Fruit fly (Drosophila melanogaster) whole organism, embryonic: ENCODE measurements around the gene Surf1.

Source experiments
- Ada2b ChIP-seq: fragments of 200-800 bp; sonication (Bioruptor generic); IDR thresholded peaks from 2 replicates; pipeline ENCODE4 v1.3.6; 2022; ENCODE audit warnings: missing biosample characterization, missing genetic modification characterization
- BtbVII ChIP-seq: fragments of 200-800 bp; sonication (Bioruptor generic); optimal IDR thresholded peaks from 3 replicates; lab custom pipeline; 2017; ENCODE audit warnings: missing biosample characterization, mild to moderate bottlenecking, missing genetic modification characterization
- CG10321 ChIP-seq: fragments of 200-800 bp; sonication (Bioruptor generic); IDR thresholded peaks from 2 replicates; pipeline ENCODE4 v1.3.6; 2022; ENCODE audit warnings: missing biosample characterization, missing genetic modification characterization
- CG12659 ChIP-seq: fragments of 200-800 bp; sonication (Bioruptor generic); optimal IDR thresholded peaks from 3 replicates; lab custom pipeline; 2017; ENCODE audit warnings: mild to moderate bottlenecking, missing biosample characterization, missing genetic modification reagents, missing genetic modification characterization
- CG13296 ChIP-seq: fragments of 200-800 bp; sonication (Bioruptor generic); optimal IDR thresholded peaks from 3 replicates; lab custom pipeline; 2018; ENCODE audit warnings: missing biosample characterization, mild to moderate bottlenecking, missing genetic modification characterization
- CG15479 ChIP-seq: fragments of 200-800 bp; sonication (Bioruptor generic); optimal IDR thresholded peaks from 3 replicates; lab custom pipeline; 2019; ENCODE audit warnings: missing biosample characterization, mild to moderate bottlenecking, missing genetic modification characterization, moderate library complexity
- CG1602 ChIP-seq: fragments of 200-800 bp; sonication (Bioruptor generic); optimal IDR thresholded peaks from 3 replicates; lab custom pipeline; 2016; ENCODE audit warnings: missing biosample characterization, missing genetic modification characterization
- CG17328 ChIP-seq: fragments of 200-800 bp; sonication (Bioruptor generic); IDR thresholded peaks from 2 replicates; pipeline ENCODE4 v1.3.6; 2022; ENCODE audit warnings: missing biosample characterization, missing genetic modification characterization
- CG2129 ChIP-seq: fragments of 200-800 bp; sonication (Bioruptor generic); IDR thresholded peaks from 2 replicates; pipeline ENCODE4 v1.3.6; 2022; ENCODE audit warnings: missing biosample characterization, missing genetic modification characterization; ENCODE audit not compliant: partially characterized antibody
- CG2199 ChIP-seq: fragments of 200-800 bp; sonication (Bioruptor generic); IDR thresholded peaks from 3 replicates; pipeline ENCODE4 v1.3.6; 2022; ENCODE audit warnings: missing biosample characterization, missing genetic modification characterization
- CG2678 ChIP-seq: fragments of 200-800 bp; sonication (Bioruptor generic); optimal IDR thresholded peaks from 3 replicates; lab custom pipeline; 2019; ENCODE audit warnings: missing biosample characterization, mild to moderate bottlenecking, missing genetic modification characterization, moderate library complexity
- CG30020 ChIP-seq: fragments of 200-800 bp; optimal IDR thresholded peaks from 2 replicates; lab custom pipeline; 2019; ENCODE audit warnings: missing biosample characterization, mild to moderate bottlenecking, missing genetic modification characterization, moderate library complexity
- CG30403 ChIP-seq: fragments of 200-800 bp; sonication (Bioruptor generic); optimal IDR thresholded peaks from 3 replicates; lab custom pipeline; 2016; ENCODE audit warnings: missing biosample characterization, missing genetic modification characterization
- CG3163 ChIP-seq: fragments of 200-800 bp; sonication (Bioruptor generic); optimal IDR thresholded peaks from 3 replicates; lab custom pipeline; 2016; ENCODE audit warnings: missing biosample characterization, missing genetic modification characterization
- CG3281 ChIP-seq: fragments of 200-800 bp; sonication (Bioruptor generic); optimal IDR thresholded peaks from 3 replicates; lab custom pipeline; 2017; ENCODE audit warnings: missing biosample characterization, mild to moderate bottlenecking, missing genetic modification characterization
- CG3407 ChIP-seq: fragments of 200-800 bp; sonication (Bioruptor generic); optimal IDR thresholded peaks from 2 replicates; lab custom pipeline; 2018; ENCODE audit warnings: missing biosample characterization, mild to moderate bottlenecking, missing genetic modification characterization
- CG6765 ChIP-seq: fragments of 200-800 bp; sonication (Bioruptor generic); optimal IDR thresholded peaks from 3 replicates; lab custom pipeline; 2017; ENCODE audit warnings: missing biosample characterization, mild to moderate bottlenecking, missing genetic modification characterization
- CG7928 ChIP-seq: fragments of 200-800 bp; sonication (Bioruptor generic); optimal IDR thresholded peaks from 2 replicates; lab custom pipeline; 2017; ENCODE audit warnings: missing biosample characterization, mild to moderate bottlenecking, missing genetic modification characterization
- CG7987 ChIP-seq: fragments of 200-800 bp; sonication (Bioruptor generic); optimal IDR thresholded peaks from 2 replicates; lab custom pipeline; 2018; ENCODE audit warnings: missing biosample characterization, mild to moderate bottlenecking, missing genetic modification characterization, moderate library complexity
- Dip2 ChIP-seq: fragments of 200-800 bp; sonication (Bioruptor generic); IDR thresholded peaks from 2 replicates; pipeline ENCODE4 v1.3.6; 2022; ENCODE audit warnings: missing biosample characterization, missing genetic modification characterization
- Ets65A ChIP-seq: fragments of 200-800 bp; sonication (Bioruptor generic); peaks from one replicate; lab custom pipeline; 2016; ENCODE audit warnings: missing biosample characterization, missing genetic modification characterization
- Ets97D ChIP-seq: fragments of 200-800 bp; sonication (Bioruptor generic); optimal IDR thresholded peaks from 3 replicates; lab custom pipeline; 2016; ENCODE audit warnings: missing biosample characterization, missing genetic modification characterization
- Fer3 ChIP-seq: fragments of 200-800 bp; sonication (Bioruptor generic); optimal IDR thresholded peaks from 2 replicates; lab custom pipeline; 2018; ENCODE audit warnings: missing biosample characterization, mild to moderate bottlenecking, missing genetic modification characterization, moderate library complexity
- Myb ChIP-seq: fragments of 200-800 bp; sonication (Bioruptor generic); optimal IDR thresholded peaks from 2 replicates; lab custom pipeline; 2016; ENCODE audit warnings: missing biosample characterization, missing genetic modification characterization
- NK7.1 ChIP-seq: fragments of 200-800 bp; sonication (Bioruptor generic); optimal IDR thresholded peaks from 3 replicates; lab custom pipeline; 2016; ENCODE audit warnings: missing biosample characterization, missing genetic modification characterization
- Nf-YA ChIP-seq: fragments of 200-800 bp; sonication (Bioruptor generic); IDR thresholded peaks from 2 replicates; pipeline ENCODE4 v1.3.6; 2022; ENCODE audit warnings: missing biosample characterization, missing genetic modification characterization
- Nf-YC ChIP-seq: fragments of 200-800 bp; optimal IDR thresholded peaks from 3 replicates; lab custom pipeline; 2019; ENCODE audit warnings: missing biosample characterization, mild to moderate bottlenecking, missing genetic modification characterization, moderate library complexity
- NfI ChIP-seq: fragments of 200-800 bp; sonication (Bioruptor generic); optimal IDR thresholded peaks from 3 replicates; lab custom pipeline; 2018; ENCODE audit warnings: missing biosample characterization, mild to moderate bottlenecking, missing genetic modification characterization, moderate library complexity
- Oli ChIP-seq: fragments of 200-800 bp; sonication (Bioruptor generic); optimal IDR thresholded peaks from 2 replicates; lab custom pipeline; 2018; ENCODE audit warnings: missing biosample characterization, mild to moderate bottlenecking, missing genetic modification characterization, moderate library complexity
- Pdp1 ChIP-seq, 2 experiments: fragments of 200-800 bp; sonication (Bioruptor generic); optimal IDR thresholded peaks; 3 replicates each; lab custom pipeline; 2016; ENCODE audit warnings: missing biosample characterization in 2 of 2, missing genetic modification characterization in 2 of 2, mild to moderate bottlenecking in 1 of 2, moderate library complexity in 1 of 2
- Ptx1 ChIP-seq: fragments of 200-800 bp; sonication (Bioruptor generic); IDR thresholded peaks from 2 replicates; pipeline ENCODE4 v1.3.6; 2022; ENCODE audit warnings: missing biosample characterization, missing genetic modification characterization
- Sry-β ChIP-seq: fragments of 200-800 bp; sonication (Bioruptor generic); optimal IDR thresholded peaks from 2 replicates; lab custom pipeline; 2018; ENCODE audit warnings: missing biosample characterization, mild to moderate bottlenecking, missing genetic modification characterization, moderate library complexity
- Ssrp ChIP-seq: fragments of 200-800 bp; sonication (Bioruptor generic); optimal IDR thresholded peaks from 2 replicates; lab custom pipeline; 2018; ENCODE audit warnings: missing biosample characterization, mild to moderate bottlenecking, missing genetic modification characterization, moderate library complexity
- ase ChIP-seq: fragments of 200-800 bp; sonication (Bioruptor generic); IDR thresholded peaks from 3 replicates; pipeline ENCODE4 v1.3.6; 2022; ENCODE audit warnings: missing biosample characterization, missing genetic modification characterization
- ash1 ChIP-seq: fragments of 200-800 bp; sonication (Bioruptor generic); optimal IDR thresholded peaks from 2 replicates; lab custom pipeline; 2018; ENCODE audit warnings: missing biosample characterization, mild to moderate bottlenecking, missing genetic modification characterization
- bowl ChIP-seq: fragments of 200-800 bp; sonication (Bioruptor generic); IDR thresholded peaks from 2 replicates; pipeline ENCODE4 v1.3.6; 2022; ENCODE audit warnings: missing biosample characterization, missing genetic modification characterization
- chm ChIP-seq: fragments of 200-800 bp; sonication (Bioruptor generic); IDR thresholded peaks from 2 replicates; pipeline ENCODE4 v1.3.6; 2022; ENCODE audit warnings: missing biosample characterization, missing genetic modification characterization
- gro ChIP-seq: fragments of 200-800 bp; sonication (Bioruptor generic); optimal IDR thresholded peaks from 2 replicates; lab custom pipeline; 2016; ENCODE audit warnings: missing biosample characterization, missing genetic modification characterization
- gsb ChIP-seq: fragments of 200-800 bp; sonication (Bioruptor generic); IDR thresholded peaks from 2 replicates; pipeline ENCODE4 v1.3.6; 2022; ENCODE audit warnings: missing biosample characterization, missing genetic modification characterization
- gsb-n ChIP-seq: fragments of 200-800 bp; sonication (Bioruptor generic); optimal IDR thresholded peaks from 3 replicates; lab custom pipeline; 2018; ENCODE audit warnings: missing biosample characterization, mild to moderate bottlenecking, missing genetic modification characterization
- kah ChIP-seq: fragments of 200-800 bp; sonication (Bioruptor generic); optimal IDR thresholded peaks from 2 replicates; lab custom pipeline; 2018; ENCODE audit warnings: missing biosample characterization, mild to moderate bottlenecking, missing genetic modification characterization
- lola ChIP-seq, 3 experiments: fragments of >200 bp in 2 of 3; fragments of 200-800 bp in 1 of 3; sonication (Bioruptor generic) in 1 of 3; optimal IDR thresholded peaks; 2 replicates each; lab custom pipeline; 2017 to 2019; ENCODE audit warnings: missing biosample characterization in 3 of 3, missing genetic modification characterization in 3 of 3, mild to moderate bottlenecking in 1 of 3, moderate library complexity in 1 of 3
- luna ChIP-seq: fragments of 200-800 bp; sonication (Bioruptor generic); optimal IDR thresholded peaks from 2 replicates; lab custom pipeline; 2016; ENCODE audit warnings: missing biosample characterization, missing genetic modification characterization
- nom ChIP-seq: fragments of 200-800 bp; sonication (Bioruptor generic); optimal IDR thresholded peaks from 2 replicates; lab custom pipeline; 2017; ENCODE audit warnings: missing biosample characterization, missing genetic modification characterization, mild to moderate bottlenecking, moderate library complexity, missing genetic modification reagents
- prd ChIP-seq, 3 experiments: fragments of >200 bp in 2 of 3; fragments of 200-800 bp in 1 of 3; sonication (Bioruptor generic) in 1 of 3; optimal IDR thresholded peaks in 2 of 3; IDR thresholded peaks in 1 of 3; 2 replicates in 2 of 3; 3 replicates in 1 of 3; pipeline versions ENCODE4 v1.3.6 to Lab custom; 2017 to 2022; ENCODE audit warnings: missing biosample characterization in 1 of 3, missing genetic modification characterization in 1 of 3
- repo ChIP-seq: fragments of 200-800 bp; sonication (Bioruptor generic); optimal IDR thresholded peaks from 2 replicates; lab custom pipeline; 2016; ENCODE audit warnings: missing biosample characterization, missing genetic modification characterization
- slbo ChIP-seq: fragments of 200-800 bp; sonication (Bioruptor generic); IDR thresholded peaks from 2 replicates; pipeline ENCODE4 v1.3.6; 2022; ENCODE audit warnings: missing biosample characterization, missing genetic modification characterization
- stc ChIP-seq: fragments of 200-800 bp; sonication (Bioruptor generic); IDR thresholded peaks from 2 replicates; pipeline ENCODE4 v1.3.6; 2022; ENCODE audit warnings: missing biosample characterization, missing genetic modification characterization
- tap ChIP-seq: fragments of 200-800 bp; optimal IDR thresholded peaks from 3 replicates; lab custom pipeline; 2019; ENCODE audit warnings: missing biosample characterization, mild to moderate bottlenecking, missing genetic modification characterization, moderate library complexity
- trh ChIP-seq: fragments of 200-800 bp; sonication (Bioruptor generic); optimal IDR thresholded peaks from 2 replicates; lab custom pipeline; 2016; ENCODE audit warnings: missing biosample characterization, missing genetic modification characterization

Surf1 gene

dm6 chr3L:6977391-6977790, 19.2 kb downstream of the Surf1 start (continued):
- TF ChIP-seq repo (GFP tag; lab: Kevin White, UChicago) (no peak), Ssrp (peak; percentile 64), Oli (tag; lab: Kevin White, UChicago) (peak; percentile 73), CG12659 (GFP tag; lab: Kevin White, UChicago) (peak; percentile 32), CG7928 (GFP tag; lab: Kevin White, UChicago) (no peak), prd (optimal IDR thresholded peaks at IDR 0.05; lab: Kevin White, UChicago) (no peak), prd (GFP tag; IDR thresholded peaks at IDR 0.05; lab: Robert Waterston, UW) (peak; percentile 72), BtbVII (GFP tag; lab: Kevin White, UChicago) (peak; percentile 16), CG2129 (GFP tag; lab: Robert Waterston, UW) (no peak), gro (GFP tag; lab: Kevin White, UChicago) (no peak), ash1 (no peak), bowl (GFP tag; lab: Robert Waterston, UW) (no peak), CG7987 (no peak), CG6765 (no peak), tap (tag; lab: Kevin White, UChicago) (peak; percentile 26), gsb-n (tag; lab: Kevin White, UChicago) (peak; percentile 53), CG15479 (no peak), Pdp1 (GFP tag; optimal IDR thresholded peaks at IDR 0.05; lab: Kevin White, UChicago) (no peak), trh (GFP tag; lab: Kevin White, UChicago) (peak; percentile 43), stc (GFP tag; lab: Robert Waterston, UW) (peak; percentile 22; the same call in 1 of the 2 replicates), NK7.1 (GFP tag; lab: Kevin White, UChicago) (no peak), nom (peak; percentile 20), slbo (GFP tag; lab: Robert Waterston, UW) (peak; percentile 67), CG1602 (GFP tag; lab: Kevin White, UChicago) (peak; percentile 39), Ada2b (peak; percentile 66; the same call in 1 of the 2 replicates), gsb (no peak), Nf-YA (0 out of 2 replicates have a peak, but pooled peaks have one; percentile 42), Ptx1 (GFP tag; lab: Robert Waterston, UW) (peak; percentile 72), lola (GFP tag; optimal IDR thresholded peaks at IDR 0.05; lab: Kevin White, UChicago) (peak in 1 of 3 experiments; percentile 51), Ets97D (GFP tag; lab: Kevin White, UChicago) (no peak), Nf-YC (tag; lab: Kevin White, UChicago) (no peak), ase (GFP tag; lab: Robert Waterston, UW) (no peak), Myb (GFP tag; lab: Kevin White, UChicago) (no peak), kah (peak; percentile 19), CG3407 (peak; percentile 40), CG2199 (no peak), Fer3 (tag; lab: Kevin White, UChicago) (peak; percentile 31), CG3281 (GFP tag; lab: Kevin White, UChicago) (peak; percentile 27), CG10321 (no peak), chm (GFP tag; lab: Robert Waterston, UW) (0 out of 2 replicates have a peak, but pooled peaks have one; percentile 51), CG3163 (GFP tag; lab: Kevin White, UChicago) (no peak), Dip2 (GFP tag; lab: Robert Waterston, UW) (no peak), luna (GFP tag; lab: Kevin White, UChicago) (no peak), CG2678 (tag; lab: Kevin White, UChicago) (peak; percentile 66), Sry-β (GFP tag; lab: Kevin White, UChicago) (no peak), CG17328 (GFP tag; lab: Robert Waterston, UW) (peak; percentile 45; the same call in 1 of the 2 replicates), CG30020 (no peak), CG30403 (GFP tag; lab: Kevin White, UChicago) (peak; percentile 38), NfI (GFP tag; lab: Kevin White, UChicago) (peak; percentile 30), Ets65A (no peak), CG13296 (GFP tag; lab: Kevin White, UChicago) (no peak)
